Fruit fly (Drosophila melanogaster) whole organism, adult: ENCODE data around the gene Eaat2.

ENCODE experiments used
- CG11617 ChIP-seq: fragments of 200-800 bp; sonication (Bioruptor generic); optimal IDR thresholded peaks from 2 replicates; lab custom pipeline; 2017; ENCODE audit warnings: mild to moderate bottlenecking, missing biosample characterization, missing genetic modification reagents, missing genetic modification characterization
- CG12768 ChIP-seq: fragments of 200-800 bp; sonication (Bioruptor generic); optimal IDR thresholded peaks from 2 replicates; lab custom pipeline; 2017; ENCODE audit warnings: missing biosample characterization, missing genetic modification characterization, mild to moderate bottlenecking, moderate library complexity, missing genetic modification reagents
- CG14711 ChIP-seq: fragments of 200-800 bp; sonication (Bioruptor generic); optimal IDR thresholded peaks from 2 replicates; lab custom pipeline; 2018; ENCODE audit warnings: missing biosample characterization, mild to moderate bottlenecking, missing genetic modification characterization, moderate library complexity
- CG1620 ChIP-seq: fragments of 200-800 bp; sonication (Bioruptor generic); optimal IDR thresholded peaks from 2 replicates; lab custom pipeline; 2016; ENCODE audit warnings: missing biosample characterization, missing genetic modification characterization
- CG33017 ChIP-seq: fragments of 200-800 bp; sonication (Bioruptor generic); optimal IDR thresholded peaks from 2 replicates; lab custom pipeline; 2018; ENCODE audit warnings: missing biosample characterization, mild to moderate bottlenecking, missing genetic modification characterization, moderate library complexity
- CG5204 ChIP-seq: fragments of 200-800 bp; sonication (Bioruptor generic); optimal IDR thresholded peaks from 2 replicates; lab custom pipeline; 2016; ENCODE audit warnings: missing biosample characterization, missing genetic modification characterization
- CG7045 ChIP-seq: fragments of 200-800 bp; sonication (Bioruptor generic); optimal IDR thresholded peaks from 2 replicates; lab custom pipeline; 2017; ENCODE audit warnings: missing biosample characterization, mild to moderate bottlenecking, missing genetic modification characterization
- CG7101 ChIP-seq: fragments of 200-800 bp; sonication (Bioruptor generic); optimal IDR thresholded peaks from 2 replicates; lab custom pipeline; 2018; ENCODE audit warnings: missing biosample characterization, mild to moderate bottlenecking, missing genetic modification characterization, moderate library complexity
- Clk ChIP-seq: fragments of 200-800 bp; sonication (Bioruptor generic); optimal IDR thresholded peaks from 2 replicates; lab custom pipeline; 2017; ENCODE audit warnings: missing biosample characterization, missing genetic modification characterization
- Crg-1 ChIP-seq: fragments of 200-800 bp; sonication (Bioruptor generic); optimal IDR thresholded peaks from 2 replicates; lab custom pipeline; 2016; ENCODE audit warnings: missing biosample characterization, missing genetic modification characterization
- Hr96 ChIP-seq: fragments of 200-800 bp; sonication (Bioruptor generic); optimal IDR thresholded peaks from 2 replicates; lab custom pipeline; 2016; ENCODE audit warnings: missing biosample characterization, missing genetic modification characterization
- Mnt ChIP-seq: fragments of 200-800 bp; sonication (Bioruptor generic); optimal IDR thresholded peaks from 2 replicates; lab custom pipeline; 2016; ENCODE audit warnings: missing biosample characterization, mild to moderate bottlenecking, missing genetic modification characterization
- bab1 ChIP-seq: fragments of 200-800 bp; sonication (Bioruptor generic); optimal IDR thresholded peaks from 3 replicates; lab custom pipeline; 2019; ENCODE audit warnings: missing biosample characterization, mild to moderate bottlenecking, missing genetic modification characterization, moderate library complexity
- cic ChIP-seq: fragments of 200-800 bp; sonication (Bioruptor generic); optimal IDR thresholded peaks from 2 replicates; lab custom pipeline; 2017; ENCODE audit warnings: missing biosample characterization, mild to moderate bottlenecking, missing genetic modification characterization, moderate library complexity
- cnc ChIP-seq, 2 experiments: fragments of >200 bp; optimal IDR thresholded peaks; 2 replicates each; lab custom pipeline; 2017
- kay ChIP-seq: fragments of 200-800 bp; sonication (Bioruptor generic); peaks from one replicate; lab custom pipeline; 2016; ENCODE audit warnings: missing biosample characterization, missing genetic modification characterization, borderline replicate concordance
- ovo ChIP-seq: fragments of 200-800 bp; sonication (Bioruptor generic); optimal IDR thresholded peaks from 2 replicates; lab custom pipeline; 2016; ENCODE audit warnings: missing biosample characterization, missing genetic modification characterization
- pad ChIP-seq: fragments of 200-800 bp; sonication (Bioruptor generic); optimal IDR thresholded peaks from 3 replicates; lab custom pipeline; 2017; ENCODE audit warnings: missing biosample characterization, missing genetic modification characterization, mild to moderate bottlenecking, moderate library complexity, missing genetic modification reagents
- tj ChIP-seq: fragments of 200-800 bp; sonication (Bioruptor generic); optimal IDR thresholded peaks from 3 replicates; lab custom pipeline; 2017; ENCODE audit warnings: missing biosample characterization, mild to moderate bottlenecking, missing genetic modification characterization, moderate library complexity
- toe ChIP-seq: fragments of 200-800 bp; sonication (Bioruptor generic); optimal IDR thresholded peaks from 2 replicates; lab custom pipeline; 2016; ENCODE audit warnings: missing biosample characterization, missing genetic modification characterization

Eaat2 gene

dm6 chr2L:776236-776635 is 32.0 kb upstream of the Eaat2 start, which contains the start of gene CG13946:
Gene CG13946, plus strand, starts transcription at chr2L:776536.
- TF ChIP-seq CG12768: no peak
- TF ChIP-seq Mnt (GFP tag; lab: Kevin White, UChicago): no peak
- no peak for TF ChIP-seq CG1620 (GFP tag; lab: Kevin White, UChicago)
- TF ChIP-seq CG7101 (tag; lab: Kevin White, UChicago): no peak
- TF ChIP-seq cic (GFP tag; lab: Kevin White, UChicago): no peak
- TF ChIP-seq CG11617 (GFP tag; lab: Kevin White, UChicago): no peak
- TF ChIP-seq pad (GFP tag; lab: Kevin White, UChicago): no peak
- no peak for TF ChIP-seq CG14711
- TF ChIP-seq Clk: no peak
- TF ChIP-seq bab1 (GFP tag; lab: Kevin White, UChicago): no peak
- no peak for TF ChIP-seq Hr96 (GFP tag; lab: Kevin White, UChicago)
- TF ChIP-seq CG7045 (GFP tag; lab: Kevin White, UChicago): no peak

dm6 chr2L:773247-773646 is 29.1 kb upstream of the Eaat2 start, which contains the start of gene CG12506:
Gene CG12506, plus strand, starts transcription at chr2L:773547.
- TF ChIP-seq CG1620 (GFP tag; lab: Kevin White, UChicago) (no peak), CG5204 (no peak), ovo (GFP tag; lab: Kevin White, UChicago) (no peak), toe (GFP tag; lab: Kevin White, UChicago) (no peak), CG7101 (tag; lab: Kevin White, UChicago) (no peak), tj (GFP tag; lab: Kevin White, UChicago) (no peak), CG33017 (tag; lab: Kevin White, UChicago) (no peak), Mnt (GFP tag; lab: Kevin White, UChicago) (no peak), CG12768 (no peak), CG7045 (GFP tag; lab: Kevin White, UChicago) (no peak), CG14711 (no peak), cic (GFP tag; lab: Kevin White, UChicago) (no peak), cnc (optimal IDR thresholded peaks at IDR 0.05; lab: Kevin White, UChicago) (no peak), Clk (no peak), CG11617 (GFP tag; lab: Kevin White, UChicago) (no peak), pad (GFP tag; lab: Kevin White, UChicago) (no peak), Crg-1 (no peak), kay (GFP tag; lab: Kevin White, UChicago) (no peak)

DNA sequence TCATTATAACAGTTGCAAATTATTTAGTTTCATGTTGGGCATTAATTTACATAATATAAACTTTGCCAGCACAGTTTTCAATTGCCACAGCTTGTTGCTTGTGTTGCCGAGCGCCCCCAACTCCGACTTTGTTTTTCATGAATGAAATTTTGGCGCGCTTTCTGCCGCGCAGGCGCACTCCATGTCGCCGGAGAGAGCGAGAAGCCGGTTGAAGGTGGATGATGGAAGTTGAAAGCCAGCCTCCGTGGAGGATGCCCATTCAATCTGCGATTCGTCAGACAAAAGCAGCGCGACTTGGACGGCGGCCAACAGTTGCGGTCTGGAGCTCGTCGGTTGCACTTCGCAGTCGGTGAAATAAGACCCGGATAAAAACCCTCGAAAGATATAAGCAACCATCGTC is 6.1 kb upstream of the Eaat2 start:
- TF ChIP-seq tj (GFP tag; lab: Kevin White, UChicago) (no peak), cnc (optimal IDR thresholded peaks at IDR 0.05; lab: Kevin White, UChicago) (no peak), CG33017 (tag; lab: Kevin White, UChicago) (no peak), pad (GFP tag; lab: Kevin White, UChicago) (no peak), CG14711 (no peak), Clk (no peak), kay (GFP tag; lab: Kevin White, UChicago) (no peak), CG11617 (GFP tag; lab: Kevin White, UChicago) (no peak), bab1 (GFP tag; lab: Kevin White, UChicago) (no peak), Hr96 (GFP tag; lab: Kevin White, UChicago) (no peak), CG7045 (GFP tag; lab: Kevin White, UChicago) (no peak), CG1620 (GFP tag; lab: Kevin White, UChicago) (no peak), CG5204 (no peak)

DNA sequence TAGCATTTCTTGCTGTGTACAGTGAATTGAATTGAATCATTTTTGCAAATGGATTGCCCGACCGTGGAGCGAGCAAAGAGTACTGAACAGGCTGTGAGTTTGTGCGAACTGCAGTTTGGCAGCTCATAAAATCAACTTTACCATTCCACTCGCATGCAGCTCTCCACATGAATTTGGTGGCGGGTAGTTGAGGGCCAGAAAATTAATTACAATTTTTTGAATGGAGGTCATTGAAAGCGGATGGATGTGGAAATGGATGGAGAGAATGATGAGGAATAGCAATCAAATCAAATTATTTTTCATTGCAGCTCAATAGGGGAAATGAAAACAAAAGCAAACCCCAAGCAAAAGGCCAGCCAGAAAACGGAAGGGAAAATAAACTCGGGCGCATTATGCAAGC is 5.5 kb upstream of the Eaat2 start, which contains the start of gene GABA-B-R3:
GABA-B-R3 (plus strand) TSS at position 301 of the 400 bp plus-strand sequence.
- TF ChIP-seq Crg-1 (no peak), Hr96 (GFP tag; lab: Kevin White, UChicago) (no peak), bab1 (GFP tag; lab: Kevin White, UChicago) (no peak), CG14711 (no peak), cnc (optimal IDR thresholded peaks at IDR 0.05; lab: Kevin White, UChicago) (no peak), tj (GFP tag; lab: Kevin White, UChicago) (no peak), CG33017 (tag; lab: Kevin White, UChicago) (no peak), CG11617 (GFP tag; lab: Kevin White, UChicago) (no peak), CG12768 (no peak), CG5204 (no peak), Clk (no peak), cic (GFP tag; lab: Kevin White, UChicago) (no peak), pad (GFP tag; lab: Kevin White, UChicago) (no peak), kay (GFP tag; lab: Kevin White, UChicago) (no peak), Mnt (GFP tag; lab: Kevin White, UChicago) (no peak), ovo (GFP tag; lab: Kevin White, UChicago) (no peak), CG7045 (GFP tag; lab: Kevin White, UChicago) (no peak), toe (GFP tag; lab: Kevin White, UChicago) (no peak)

DNA sequence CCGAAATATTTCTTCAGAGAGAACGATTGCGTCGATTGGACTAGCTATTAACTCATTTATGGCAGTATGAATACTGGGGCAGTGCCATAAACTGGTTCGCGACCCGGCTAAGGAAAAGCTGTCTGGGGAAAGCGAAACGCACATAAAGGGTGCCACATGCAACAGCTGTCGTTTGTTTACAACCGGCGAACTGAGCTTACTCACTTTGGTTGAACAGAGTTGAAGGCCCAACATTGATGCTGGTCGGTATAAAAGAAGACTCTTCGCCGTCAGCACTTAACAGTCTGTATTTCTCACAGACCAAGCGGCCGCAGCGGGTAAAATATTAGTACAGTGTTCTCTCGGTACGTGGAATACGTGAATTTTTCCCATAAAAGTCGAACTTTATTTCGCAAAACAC is 1.6 kb upstream of the Eaat2 start:
- TF ChIP-seq cic (GFP tag; lab: Kevin White, UChicago) (no peak), kay (GFP tag; lab: Kevin White, UChicago) (no peak), CG1620 (GFP tag; lab: Kevin White, UChicago) (no peak), Hr96 (GFP tag; lab: Kevin White, UChicago) (no peak), pad (GFP tag; lab: Kevin White, UChicago) (no peak), CG14711 (no peak), bab1 (GFP tag; lab: Kevin White, UChicago) (no peak), CG7045 (GFP tag; lab: Kevin White, UChicago) (no peak), CG5204 (no peak), toe (GFP tag; lab: Kevin White, UChicago) (no peak), Mnt (GFP tag; lab: Kevin White, UChicago) (no peak), CG7101 (tag; lab: Kevin White, UChicago) (no peak), Clk (no peak), CG33017 (tag; lab: Kevin White, UChicago) (no peak), Crg-1 (no peak), tj (GFP tag; lab: Kevin White, UChicago) (no peak), CG12768 (no peak), ovo (GFP tag; lab: Kevin White, UChicago) (no peak), cnc (optimal IDR thresholded peaks at IDR 0.05; lab: Kevin White, UChicago) (no peak), CG11617 (GFP tag; lab: Kevin White, UChicago) (no peak)
